Worm (Caenorhabditis elegans): Measurements from ENCODE around the gene C51E3.9.

DNA sequence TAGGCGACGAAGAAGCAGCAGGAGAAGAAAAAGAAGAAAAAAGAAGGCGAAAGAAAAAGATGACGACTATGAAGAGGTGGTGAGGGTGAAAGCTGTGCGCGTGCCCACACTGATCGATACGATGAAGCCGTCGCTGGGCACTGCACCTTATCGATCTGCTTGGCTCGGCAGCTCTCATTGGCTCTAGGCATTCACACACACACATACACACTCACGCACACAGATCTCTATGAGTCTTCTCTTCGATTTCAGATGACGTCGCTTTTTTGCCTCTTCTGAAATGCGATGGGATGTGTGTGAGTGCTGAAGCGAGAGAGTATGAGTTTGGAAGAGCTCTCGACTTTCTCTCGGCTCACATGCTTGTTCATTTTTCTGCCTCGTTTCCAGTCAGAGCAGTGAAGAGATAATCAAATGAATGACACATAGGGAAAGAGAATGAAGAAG lies 28.9 kb downstream of the C51E3.9 start:
- TF ChIP-seq atf-7 (tag; optimal IDR thresholded peaks at IDR 0.05) (peak; percentile 85), madf-8 (GFP tag; conservative IDR thresholded peaks at IDR 0.05) (no peak), hmg-1.2 (GFP tag; IDR thresholded peaks at IDR 0.05) (no peak), rpc-1 (optimal IDR thresholded peaks at IDR 0.05) (no peak), rpc-1 (tag; optimal IDR thresholded peaks at IDR 0.05) (no peak), lsy-27 (tag; optimal IDR thresholded peaks at IDR 0.05; ENCODE audit: borderline replicate concordance, insufficient read depth) (no peak), him-1 (tag; optimal IDR thresholded peaks at IDR 0.05) (no peak), F10E7.11 (tag; optimal IDR thresholded peaks at IDR 0.05) (no peak), bed-2 (GFP tag; IDR thresholded peaks at IDR 0.05) (no peak), nhr-27 (tag; optimal IDR thresholded peaks at IDR 0.05) (no peak)

Data from whole organism, young adult.